Worm (Caenorhabditis elegans): ENCODE data around the gene arrd-24.

arrd-24 gene

ce11 chrX:14000198-14000748 is 20.0 kb upstream of the arrd-24 start:
- TF ChIP-seq sma-3 (GFP tag; optimal IDR thresholded peaks at IDR 0.05) = peak; percentile 33
- no peak for TF ChIP-seq ztf-11 (tag; optimal IDR thresholded peaks at IDR 0.05)
- TF ChIP-seq nhr-25 (tag; optimal IDR thresholded peaks at IDR 0.05) = peak; percentile 32
- TF ChIP-seq sma-9 (GFP tag; optimal IDR thresholded peaks at IDR 0.05) = peak; percentile 65
- no peak for TF ChIP-seq sma-9 (tag; optimal IDR thresholded peaks at IDR 0.05)
- peak; percentile 55 for TF ChIP-seq fos-1 (tag; optimal IDR thresholded peaks at IDR 0.05)
- peak; percentile 3 for TF ChIP-seq nhr-129 (tag; optimal IDR thresholded peaks at IDR 0.05)
- peak; percentile 60 for TF ChIP-seq crh-2 (tag; optimal IDR thresholded peaks at IDR 0.05)
- TF ChIP-seq elt-1 (tag; optimal IDR thresholded peaks at IDR 0.05) = no peak

ce11 chrX:13995803-13996388 is 15.6 kb upstream of the arrd-24 start, which contains the start of the genes C31E10.5 and C31E10.6:
Gene C31E10.5, minus strand, starts transcription at chrX:13995834.
Gene C31E10.6, plus strand, starts transcription at chrX:13996338.
- TF ChIP-seq ceh-82 (tag; optimal IDR thresholded peaks at IDR 0.05) (no peak), R02D3.7 (tag; optimal IDR thresholded peaks at IDR 0.05) (no peak), mbf-1 (tag; optimal IDR thresholded peaks at IDR 0.05) (no peak), zag-1 (tag; optimal IDR thresholded peaks at IDR 0.05) (no peak), alr-1 (tag; optimal IDR thresholded peaks at IDR 0.05) (no peak), lin-13 (GFP tag; optimal IDR thresholded peaks at IDR 0.05) (peak; percentile 49), nhr-21 (tag; optimal IDR thresholded peaks at IDR 0.05) (peak; percentile 14), blmp-1 (tag; optimal IDR thresholded peaks at IDR 0.05; ENCODE audit: insufficient read depth) (no peak), nhr-25 (tag; optimal IDR thresholded peaks at IDR 0.05) (no peak), nhr-6 (tag; optimal IDR thresholded peaks at IDR 0.05) (no peak), snpc-4 (tag; optimal IDR thresholded peaks at IDR 0.05) (no peak), unc-55 (GFP tag; optimal IDR thresholded peaks at IDR 0.05) (peak; percentile 71), sem-4 (tag; optimal IDR thresholded peaks at IDR 0.05) (peak; percentile 26), Y55F3AM.14 (GFP tag; optimal IDR thresholded peaks at IDR 0.05) (no peak), ztf-1 (GFP tag; conservative IDR thresholded peaks at IDR 0.05) (no peak), ceh-16 (tag; optimal IDR thresholded peaks at IDR 0.05) (no peak), ZK546.5 (tag; optimal IDR thresholded peaks at IDR 0.05) (no peak), nhr-11 (tag; optimal IDR thresholded peaks at IDR 0.05) (no peak), nhr-129 (tag; optimal IDR thresholded peaks at IDR 0.05) (peak; percentile 61), sma-3 (GFP tag; optimal IDR thresholded peaks at IDR 0.05) (peak; percentile 19), peb-1 (tag; optimal IDR thresholded peaks at IDR 0.05) (no peak), nhr-23 (tag; optimal IDR thresholded peaks at IDR 0.05) (no peak), ama-1 (optimal IDR thresholded peaks at IDR 0.05) (no peak), crh-2 (tag; optimal IDR thresholded peaks at IDR 0.05) (peak; percentile 45), lin-39 (tag; optimal IDR thresholded peaks at IDR 0.05) (no peak), skn-1 (tag; optimal IDR thresholded peaks at IDR 0.05) (no peak), nhr-237 (tag; optimal IDR thresholded peaks at IDR 0.05) (no peak), lin-11 (tag; optimal IDR thresholded peaks at IDR 0.05) (no peak), ztf-4 (tag; optimal IDR thresholded peaks at IDR 0.05) (no peak), F13H6.1 (tag; optimal IDR thresholded peaks at IDR 0.05) (peak; percentile 60), sma-9 (GFP tag; optimal IDR thresholded peaks at IDR 0.05) (no peak), sma-9 (tag; optimal IDR thresholded peaks at IDR 0.05) (no peak), elt-1 (tag; optimal IDR thresholded peaks at IDR 0.05) (no peak), ztf-11 (tag; optimal IDR thresholded peaks at IDR 0.05) (no peak), elt-3 (tag; optimal IDR thresholded peaks at IDR 0.05) (no peak), nhr-77 (tag; optimal IDR thresholded peaks at IDR 0.05) (no peak), aly-2 (tag; optimal IDR thresholded peaks at IDR 0.05) (no peak), nhr-10 (tag; optimal IDR thresholded peaks at IDR 0.05) (no peak), egl-27 (tag; optimal IDR thresholded peaks at IDR 0.05) (no peak), mdl-1 (tag; optimal IDR thresholded peaks at IDR 0.05) (peak in 1 of 2 experiments; percentile 7), C34F6.9 (tag; optimal IDR thresholded peaks at IDR 0.05) (peak; percentile 66), unc-62 (GFP tag; optimal IDR thresholded peaks at IDR 0.05) (no peak), mab-5 (tag; optimal IDR thresholded peaks at IDR 0.05) (no peak), unc-39 (tag; optimal IDR thresholded peaks at IDR 0.05) (no peak), lsy-2 (tag; optimal IDR thresholded peaks at IDR 0.05) (peak in 1 of 2 experiments; percentile 32), dmd-4 (tag; optimal IDR thresholded peaks at IDR 0.05) (no peak), fos-1 (tag; optimal IDR thresholded peaks at IDR 0.05) (peak; percentile 34), nhr-12 (tag; optimal IDR thresholded peaks at IDR 0.05) (no peak), gmeb-1 (tag; optimal IDR thresholded peaks at IDR 0.05) (peak; percentile 46)

All from whole organism, L2 larva.